Worm (Caenorhabditis elegans) whole organism, L2 larva: ENCODE results near the gene col-94.

Experiments used
- C34F6.9 ChIP-seq: fragments of 150-350 bp; optimal IDR thresholded peaks from 2 replicates; lab custom pipeline; 2014; ENCODE audit warnings: missing biosample characterization, missing genetic modification characterization
- F13H6.1 ChIP-seq: sonication (generic microtip); optimal IDR thresholded peaks from 2 replicates; lab custom pipeline; 2016; ENCODE audit warnings: missing genetic modification characterization, missing compliant biosample characterization
- R02D3.7 ChIP-seq: fragments of 150-350 bp; optimal IDR thresholded peaks from 2 replicates; lab custom pipeline; 2014; ENCODE audit warnings: missing biosample characterization, missing genetic modification characterization
- Y55F3AM.14 ChIP-seq: fragments of 200-800 bp; sonication (Bioruptor generic); optimal IDR thresholded peaks from 2 replicates; lab custom pipeline; 2018; ENCODE audit warnings: mild to moderate bottlenecking, missing genetic modification characterization, missing compliant biosample characterization
- ZK546.5 ChIP-seq: sonication (generic microtip); optimal IDR thresholded peaks from 2 replicates; lab custom pipeline; 2017; ENCODE audit warnings: missing biosample characterization, missing genetic modification characterization
- alr-1 ChIP-seq: fragments of 150-350 bp; optimal IDR thresholded peaks from 2 replicates; lab custom pipeline; 2014; ENCODE audit warnings: missing biosample characterization, missing genetic modification characterization
- aly-2 ChIP-seq: fragments of 150-350 bp; optimal IDR thresholded peaks from 2 replicates; lab custom pipeline; 2014; ENCODE audit warnings: missing biosample characterization, missing genetic modification characterization
- ama-1 ChIP-seq: fragments of 150-350 bp; optimal IDR thresholded peaks from 2 replicates; lab custom pipeline; 2018; ENCODE audit warnings: inconsistent platforms
- blmp-1 ChIP-seq: sonication (generic microtip); optimal IDR thresholded peaks from 2 replicates; lab custom pipeline; 2017; ENCODE audit warnings: missing genetic modification characterization, mild to moderate bottlenecking, missing compliant biosample characterization, antibody characterized with exemption, moderate library complexity; ENCODE audit not compliant: insufficient read depth
- ceh-16 ChIP-seq: fragments of 150-350 bp; optimal IDR thresholded peaks from 2 replicates; lab custom pipeline; 2014; ENCODE audit warnings: missing biosample characterization, missing genetic modification characterization
- dmd-4 ChIP-seq: sonication (generic microtip); optimal IDR thresholded peaks from 2 replicates; lab custom pipeline; 2017; ENCODE audit warnings: missing biosample characterization, missing genetic modification characterization
- egl-27 ChIP-seq: sonication (generic microtip); optimal IDR thresholded peaks from 3 replicates; lab custom pipeline; 2017; ENCODE audit warnings: missing biosample characterization, missing genetic modification reagents, missing genetic modification characterization
- elt-1 ChIP-seq: fragments of 150-350 bp; optimal IDR thresholded peaks from 2 replicates; lab custom pipeline; 2014; ENCODE audit warnings: missing biosample characterization, missing genetic modification characterization
- elt-3 ChIP-seq: sonication (generic microtip); optimal IDR thresholded peaks from 2 replicates; lab custom pipeline; 2017; ENCODE audit warnings: missing biosample characterization, missing genetic modification characterization
- fos-1 ChIP-seq: fragments of 150-350 bp; optimal IDR thresholded peaks from 2 replicates; lab custom pipeline; 2014; ENCODE audit warnings: missing biosample characterization, missing genetic modification characterization
- gmeb-1 ChIP-seq: fragments of 150-350 bp; optimal IDR thresholded peaks from 2 replicates; lab custom pipeline; 2014; ENCODE audit warnings: missing biosample characterization, missing genetic modification characterization
- lin-11 ChIP-seq: fragments of 150-350 bp; sonication (generic microtip); optimal IDR thresholded peaks from 2 replicates; lab custom pipeline; 2014; ENCODE audit warnings: missing biosample characterization, missing genetic modification characterization, inconsistent platforms, mixed read lengths
- lin-13 ChIP-seq: fragments of 150-350 bp; optimal IDR thresholded peaks from 2 replicates; lab custom pipeline; 2014; ENCODE audit warnings: missing biosample characterization, missing genetic modification reagents, missing genetic modification characterization
- lin-39 ChIP-seq: fragments of 150-350 bp; optimal IDR thresholded peaks from 2 replicates; lab custom pipeline; 2014; ENCODE audit warnings: missing biosample characterization, missing genetic modification reagents, missing genetic modification characterization
- lsy-2 ChIP-seq, 2 experiments: fragments of 150-350 bp in 1 of 2; sonication (generic microtip) in 1 of 2; optimal IDR thresholded peaks; 2 replicates each; lab custom pipeline; 2014 to 2017; ENCODE audit warnings: missing biosample characterization in 2 of 2, missing genetic modification characterization in 2 of 2
- mab-5 ChIP-seq: fragments of 150-350 bp; optimal IDR thresholded peaks from 2 replicates; lab custom pipeline; 2014; ENCODE audit warnings: missing biosample characterization, missing genetic modification characterization
- mbf-1 ChIP-seq: sonication (generic microtip); optimal IDR thresholded peaks from 2 replicates; lab custom pipeline; 2017; ENCODE audit warnings: missing biosample characterization, missing genetic modification characterization
- mdl-1 ChIP-seq, 2 experiments: fragments of 150-350 bp in 1 of 2; sonication (generic microtip) in 1 of 2; optimal IDR thresholded peaks; 2 replicates each; lab custom pipeline; 2017; ENCODE audit warnings: missing biosample characterization in 2 of 2, missing genetic modification characterization in 2 of 2
- nhr-11 ChIP-seq: fragments of 150-350 bp; optimal IDR thresholded peaks from 2 replicates; lab custom pipeline; 2014; ENCODE audit warnings: missing biosample characterization, missing genetic modification characterization
- nhr-12 ChIP-seq: fragments of 150-350 bp; optimal IDR thresholded peaks from 2 replicates; lab custom pipeline; 2014; ENCODE audit warnings: missing biosample characterization, missing genetic modification characterization
- nhr-21 ChIP-seq: fragments of 150-350 bp; optimal IDR thresholded peaks from 2 replicates; lab custom pipeline; 2014; ENCODE audit warnings: missing biosample characterization, missing genetic modification characterization
- nhr-23 ChIP-seq: fragments of 150-350 bp; optimal IDR thresholded peaks from 2 replicates; lab custom pipeline; 2014; ENCODE audit warnings: missing biosample characterization, missing genetic modification reagents, missing genetic modification characterization
- nhr-25 ChIP-seq: fragments of 150-350 bp; sonication (generic microtip); optimal IDR thresholded peaks from 3 replicates; lab custom pipeline; 2014; ENCODE audit warnings: missing biosample characterization, missing genetic modification characterization
- peb-1 ChIP-seq: fragments of 150-350 bp; optimal IDR thresholded peaks from 2 replicates; lab custom pipeline; 2014; ENCODE audit warnings: missing biosample characterization, missing genetic modification characterization
- sem-4 ChIP-seq: fragments of 150-350 bp; optimal IDR thresholded peaks from 2 replicates; lab custom pipeline; 2014; ENCODE audit warnings: missing biosample characterization, missing genetic modification reagents, missing genetic modification characterization
- skn-1 ChIP-seq: sonication (generic microtip); optimal IDR thresholded peaks from 2 replicates; lab custom pipeline; 2017; ENCODE audit warnings: missing biosample characterization, missing genetic modification characterization
- sma-3 ChIP-seq: sonication (generic microtip); optimal IDR thresholded peaks from 2 replicates; lab custom pipeline; 2016; ENCODE audit warnings: missing genetic modification reagents, missing genetic modification characterization, missing compliant biosample characterization
- sma-9 ChIP-seq, 2 experiments: fragments of 150-350 bp in 1 of 2; sonication (generic microtip) in 1 of 2; optimal IDR thresholded peaks; 2 replicates each; lab custom pipeline; 2014 to 2016; ENCODE audit warnings: missing genetic modification characterization in 2 of 2, mild to moderate bottlenecking in 1 of 2, missing biosample characterization in 1 of 2, missing compliant biosample characterization in 1 of 2, missing genetic modification reagents in 1 of 2, moderate library complexity in 1 of 2
- snpc-4 ChIP-seq: fragments of 150-350 bp; optimal IDR thresholded peaks from 2 replicates; lab custom pipeline; 2014; ENCODE audit warnings: missing biosample characterization, missing genetic modification characterization
- unc-39 ChIP-seq: fragments of 150-350 bp; optimal IDR thresholded peaks from 2 replicates; lab custom pipeline; 2014; ENCODE audit warnings: missing biosample characterization, missing genetic modification characterization
- unc-55 ChIP-seq: fragments of 150-350 bp; sonication (generic microtip); optimal IDR thresholded peaks from 3 replicates; lab custom pipeline; 2014; ENCODE audit warnings: missing biosample characterization, missing genetic modification reagents, missing genetic modification characterization
- unc-62 ChIP-seq: fragments of 150-350 bp; optimal IDR thresholded peaks from 2 replicates; lab custom pipeline; 2014; ENCODE audit warnings: missing biosample characterization, missing genetic modification reagents, missing genetic modification characterization
- zag-1 ChIP-seq: fragments of 150-350 bp; optimal IDR thresholded peaks from 2 replicates; lab custom pipeline; 2014; ENCODE audit warnings: missing biosample characterization, missing genetic modification characterization
- ztf-1 ChIP-seq: fragments of 200-800 bp; sonication (Bioruptor generic); conservative IDR thresholded peaks from 2 replicates; pipeline ENCODE4 v1.3.6; 2022; ENCODE audit warnings: missing genetic modification characterization, missing compliant biosample characterization
- ztf-11 ChIP-seq: sonication (generic microtip); optimal IDR thresholded peaks from 2 replicates; lab custom pipeline; 2017; ENCODE audit warnings: missing biosample characterization, missing genetic modification characterization
- ztf-4 ChIP-seq: fragments of 150-350 bp; optimal IDR thresholded peaks from 2 replicates; lab custom pipeline; 2014; ENCODE audit warnings: missing biosample characterization, missing genetic modification characterization

col-94 gene

DNA sequence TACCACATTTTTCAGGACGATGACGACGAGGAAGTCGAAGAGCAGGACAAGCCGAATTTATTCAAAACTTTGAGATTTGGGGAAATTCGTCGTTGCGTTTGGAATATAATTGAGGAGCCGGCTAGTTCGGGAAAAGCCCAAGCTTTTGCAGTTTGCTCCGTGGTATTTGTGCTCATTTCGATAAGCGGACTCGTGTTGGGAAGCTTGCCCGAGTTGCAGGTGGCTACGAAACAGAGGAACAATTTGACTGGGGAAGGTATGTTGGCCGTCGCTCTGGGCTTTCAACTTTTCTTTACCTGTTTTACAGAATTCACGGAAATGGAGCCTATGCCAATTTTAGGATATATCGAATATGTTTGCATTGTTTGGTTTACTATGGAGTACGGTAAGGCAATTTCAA is 34.6 kb upstream of the col-94 start:
- TF ChIP-seq mbf-1 = no peak
- TF ChIP-seq elt-1 (tag; lab: Kevin White, UChicago) = no peak
- no peak for TF ChIP-seq lsy-2 (tag; optimal IDR thresholded peaks at IDR 0.05; lab: Kevin White, UChicago)
- TF ChIP-seq zag-1 = no peak
- no peak for TF ChIP-seq R02D3.7
- no peak for TF ChIP-seq alr-1 (tag; lab: Kevin White, UChicago)
- no peak for TF ChIP-seq skn-1 (tag; lab: Kevin White, UChicago)
- TF ChIP-seq nhr-11 (tag; lab: Kevin White, UChicago) = no peak
- no peak for TF ChIP-seq unc-62 (GFP tag; lab: Kevin White, UChicago)
- TF ChIP-seq unc-55 (GFP tag; lab: Kevin White, UChicago) = no peak
- no peak for TF ChIP-seq mdl-1 (tag; optimal IDR thresholded peaks at IDR 0.05; lab: Kevin White, UChicago)
- TF ChIP-seq peb-1 = no peak
- no peak for TF ChIP-seq lin-11
- TF ChIP-seq F13H6.1 (tag; lab: Kevin White, UChicago) = no peak
- TF ChIP-seq dmd-4 (tag; lab: Kevin White, UChicago) = no peak
- no peak for TF ChIP-seq mab-5
- no peak for TF ChIP-seq sma-3 (GFP tag; lab: Kevin White, UChicago)
- no peak for TF ChIP-seq nhr-23 (tag; lab: Kevin White, UChicago)
- TF ChIP-seq, all 48 proteins: peak for 0

DNA sequence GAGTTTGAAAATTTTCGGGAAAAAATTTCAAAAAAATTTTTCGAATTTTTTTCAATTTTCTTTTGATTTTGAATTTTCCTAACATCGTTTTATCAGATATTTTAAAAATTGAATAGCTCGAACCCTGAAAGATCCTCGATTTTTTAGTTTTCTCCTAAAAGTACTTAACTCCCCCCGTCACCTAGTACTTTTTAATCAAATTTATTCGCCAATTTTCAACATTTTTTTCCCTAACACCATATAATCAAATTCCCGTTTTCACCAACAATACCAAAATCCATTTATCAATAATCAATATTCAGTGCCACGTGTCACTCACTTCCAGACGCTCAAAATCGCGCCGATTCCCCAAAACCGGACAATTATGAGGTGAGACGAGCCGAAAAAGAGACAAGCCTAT is 24.6 kb upstream of the col-94 start, which contains the start of gene kvs-4:
TSS of gene kvs-4 (plus strand) at position 301 of the 400 bp plus-strand sequence.
- no peak for TF ChIP-seq ztf-4
- no peak for TF ChIP-seq lin-13 (GFP tag; lab: Kevin White, UChicago)
- no peak for TF ChIP-seq nhr-11 (tag; lab: Kevin White, UChicago)
- no peak for TF ChIP-seq elt-3 (tag; lab: Kevin White, UChicago)
- TF ChIP-seq elt-1 (tag; lab: Kevin White, UChicago) = no peak
- TF ChIP-seq sma-9 (GFP tag; optimal IDR thresholded peaks at IDR 0.05; lab: Kevin White, UChicago) = no peak
- no peak for TF ChIP-seq sma-9 (tag; optimal IDR thresholded peaks at IDR 0.05; lab: Kevin White, UChicago)
- no peak for TF ChIP-seq ztf-1
- TF ChIP-seq alr-1 (tag; lab: Kevin White, UChicago) = no peak
- no peak for TF ChIP-seq lin-39
- no peak for TF ChIP-seq ZK546.5 (tag; lab: Kevin White, UChicago)
- TF ChIP-seq aly-2 (tag; lab: Kevin White, UChicago) = no peak
- no peak for TF ChIP-seq unc-39 (tag; lab: Kevin White, UChicago)
- no peak for TF ChIP-seq nhr-25 (tag; lab: Kevin White, UChicago)
- no peak for TF ChIP-seq ama-1 (lab: Kevin White, UChicago)
- no peak for TF ChIP-seq lsy-2 (tag; optimal IDR thresholded peaks at IDR 0.05; lab: Kevin White, UChicago)
- TF ChIP-seq sem-4 (tag; lab: Kevin White, UChicago) = no peak
- TF ChIP-seq ceh-16 (tag; lab: Kevin White, UChicago) = no peak
- TF ChIP-seq Y55F3AM.14 (GFP tag; lab: Kevin White, UChicago) = no peak

DNA sequence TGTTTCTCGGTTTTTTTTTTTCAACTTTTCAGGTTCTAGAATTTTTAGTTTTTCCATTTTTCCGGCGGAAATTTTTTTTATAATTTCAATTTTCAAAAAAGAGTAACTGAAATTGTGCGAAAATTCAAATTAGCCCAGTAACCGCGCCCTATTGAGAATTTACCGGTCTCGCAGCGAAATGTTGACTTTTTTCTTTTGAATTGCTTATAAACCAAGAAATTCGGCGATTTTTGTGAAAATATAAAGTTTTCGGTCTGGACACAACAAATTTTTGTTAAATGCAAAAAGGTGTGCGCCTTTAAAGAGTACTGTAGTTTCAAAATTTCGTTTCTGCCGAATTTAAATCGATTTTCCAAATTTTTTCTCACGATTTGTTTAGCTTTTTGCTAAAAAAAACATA is 22.9 kb upstream of the col-94 start:
- no peak for TF ChIP-seq nhr-23 (tag; lab: Kevin White, UChicago)
- TF ChIP-seq R02D3.7 = no peak
- no peak for TF ChIP-seq egl-27
- TF ChIP-seq mbf-1 = no peak
- TF ChIP-seq snpc-4 (tag; lab: Kevin White, UChicago) = no peak
- no peak for TF ChIP-seq sem-4 (tag; lab: Kevin White, UChicago)
- no peak for TF ChIP-seq skn-1 (tag; lab: Kevin White, UChicago)
- no peak for TF ChIP-seq ztf-4
- no peak for TF ChIP-seq alr-1 (tag; lab: Kevin White, UChicago)
- TF ChIP-seq ZK546.5 (tag; lab: Kevin White, UChicago) = no peak
- TF ChIP-seq lin-13 (GFP tag; lab: Kevin White, UChicago) = no peak
- no peak for TF ChIP-seq C34F6.9 (tag; lab: Kevin White, UChicago)

DNA sequence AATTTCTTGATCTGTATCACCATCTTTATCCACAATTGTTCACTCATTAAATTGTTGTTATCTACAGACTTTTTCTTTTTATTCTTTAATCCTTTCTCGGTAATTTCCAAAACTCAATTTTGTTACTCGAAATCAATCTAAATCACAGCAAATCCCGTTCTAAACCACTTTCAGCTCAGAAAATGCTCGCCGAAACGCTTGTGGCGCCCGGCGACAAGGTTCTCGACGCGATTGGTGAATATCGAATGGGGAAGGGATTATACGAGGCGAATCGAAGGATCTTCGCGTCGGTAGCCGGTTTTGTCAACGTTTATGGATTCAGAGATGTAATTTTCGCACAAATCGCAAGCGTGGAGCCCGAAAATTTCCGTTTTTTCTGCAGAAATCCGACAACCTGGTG is 21.2 kb upstream of the col-94 start, which contains the start of gene exos-1:
TSS of gene exos-1 (plus strand) at position 175 of the 400 bp plus-strand sequence.
- TF ChIP-seq aly-2 (tag; lab: Kevin White, UChicago) (no peak), unc-39 (tag; lab: Kevin White, UChicago) (no peak), fos-1 (tag; lab: Kevin White, UChicago) (no peak), blmp-1 (tag; lab: Kevin White, UChicago) (no peak), F13H6.1 (tag; lab: Kevin White, UChicago) (no peak), dmd-4 (tag; lab: Kevin White, UChicago) (no peak), zag-1 (no peak), nhr-12 (no peak), gmeb-1 (tag; lab: Kevin White, UChicago) (no peak), ztf-11 (tag; lab: Kevin White, UChicago) (no peak), ztf-4 (no peak), nhr-21 (tag; lab: Kevin White, UChicago) (no peak), snpc-4 (tag; lab: Kevin White, UChicago) (no peak), ZK546.5 (tag; lab: Kevin White, UChicago) (no peak), ceh-16 (tag; lab: Kevin White, UChicago) (no peak), Y55F3AM.14 (GFP tag; lab: Kevin White, UChicago) (no peak)
